Fruit fly (Drosophila melanogaster) whole organism, embryonic: ENCODE measurements around the gene CG43901.

Experiments
- D19A ChIP-seq: fragments of 200-800 bp; optimal IDR thresholded peaks from 3 replicates; lab custom pipeline; 2019; ENCODE audit warnings: missing biosample characterization, mild to moderate bottlenecking, missing genetic modification characterization, moderate library complexity
- ap ChIP-seq: fragments of 200-800 bp; sonication (Bioruptor generic); IDR thresholded peaks from 2 replicates; pipeline ENCODE4 v1.3.6; 2022; ENCODE audit warnings: missing biosample characterization, missing genetic modification characterization
- kay ChIP-seq: fragments of 200-800 bp; sonication (Bioruptor generic); optimal IDR thresholded peaks from 2 replicates; lab custom pipeline; 2016; ENCODE audit warnings: missing biosample characterization, missing genetic modification characterization
- psq ChIP-seq: fragments of 200-800 bp; sonication (Bioruptor generic); optimal IDR thresholded peaks from 2 replicates; lab custom pipeline; 2017; ENCODE audit warnings: missing biosample characterization, missing genetic modification characterization

dm6 chrX:10893208-10893607 lies 12.4 kb upstream of the CG43901 start:
- TF ChIP-seq ap (no peak), D19A (tag; lab: Kevin White, UChicago) (no peak), kay (GFP tag; lab: Kevin White, UChicago) (no peak), psq (GFP tag; lab: Kevin White, UChicago) (no peak)
